Fruit fly (Drosophila melanogaster): ENCODE data around the gene Mst36Fa.

Mst36Fa gene

dm6 chr2L:18665952-18666606 lies 10.7 kb downstream of the Mst36Fa start:
- TF ChIP-seq Blimp-1 (GFP tag; optimal IDR thresholded peaks at IDR 0.05), result no peak
- TF ChIP-seq CG11902 (GFP tag; optimal IDR thresholded peaks at IDR 0.05), result no peak
- no peak for TF ChIP-seq CG9139 (GFP tag; optimal IDR thresholded peaks at IDR 0.05)
- no peak for TF ChIP-seq Eip75B (GFP tag; optimal IDR thresholded peaks at IDR 0.05)
- peak; percentile 16 for TF ChIP-seq Ets21C (GFP tag; optimal IDR thresholded peaks at IDR 0.05)
- peak; percentile 20 for TF ChIP-seq Hr4 (GFP tag; optimal IDR thresholded peaks at IDR 0.05)
- no peak for TF ChIP-seq CG7368 (GFP tag; optimal IDR thresholded peaks at IDR 0.05)
- TF ChIP-seq svp (GFP tag), result peak; percentile 41
- peak; percentile 44 for TF ChIP-seq lz (GFP tag; optimal IDR thresholded peaks at IDR 0.05)
- no peak for TF ChIP-seq Gug (GFP tag; IDR thresholded peaks at IDR 0.05)
- TF ChIP-seq topi (GFP tag; optimal IDR thresholded peaks at IDR 0.05), result no peak
- TF ChIP-seq CG3919 (GFP tag; optimal IDR thresholded peaks at IDR 0.05), result peak; percentile 67
- no peak for TF ChIP-seq CG32006 (GFP tag; optimal IDR thresholded peaks at IDR 0.05)
- TF ChIP-seq CG6163 (GFP tag; IDR thresholded peaks at IDR 0.05), result no peak
- TF ChIP-seq vri (GFP tag; optimal IDR thresholded peaks at IDR 0.05), result no peak
- no peak for TF ChIP-seq Sox14 (GFP tag; optimal IDR thresholded peaks at IDR 0.05)
- no peak for TF ChIP-seq CG6854 (GFP tag; optimal IDR thresholded peaks at IDR 0.05)
- TF ChIP-seq acj6 (GFP tag; optimal IDR thresholded peaks at IDR 0.05), result no peak
- no peak for TF ChIP-seq CG1621 (tag; optimal IDR thresholded peaks at IDR 0.05)
- TF ChIP-seq CG15336 (GFP tag; IDR thresholded peaks at IDR 0.05), result no peak
- TF ChIP-seq Hr38 (GFP tag; optimal IDR thresholded peaks at IDR 0.05), result no peak
- peak; percentile 64 for TF ChIP-seq Eip78C (GFP tag)
- peak; percentile 50 for TF ChIP-seq OdsH (GFP tag; optimal IDR thresholded peaks at IDR 0.05)
- TF ChIP-seq eg (GFP tag; IDR thresholded peaks at IDR 0.05), result no peak
- TF ChIP-seq CG8119 (GFP tag; IDR thresholded peaks at IDR 0.05), result no peak
- no peak for TF ChIP-seq CG3032 (tag; optimal IDR thresholded peaks at IDR 0.05)
- TF ChIP-seq CG6792 (GFP tag; optimal IDR thresholded peaks at IDR 0.05), result no peak
- TF ChIP-seq Eip93F (GFP tag; optimal IDR thresholded peaks at IDR 0.05), result no peak
- TF ChIP-seq CG8319 (GFP tag; optimal IDR thresholded peaks at IDR 0.05), result no peak
- TF ChIP-seq CG4318 (GFP tag; optimal IDR thresholded peaks at IDR 0.05), result no peak
- no peak for TF ChIP-seq CG8632 (GFP tag; optimal IDR thresholded peaks at IDR 0.05)
- TF ChIP-seq dac (GFP tag; optimal IDR thresholded peaks at IDR 0.05), result no peak
- no peak for TF ChIP-seq Lpt (GFP tag; optimal IDR thresholded peaks at IDR 0.05)
- TF ChIP-seq esn (GFP tag; optimal IDR thresholded peaks at IDR 0.05), result no peak
- TF ChIP-seq Smox (GFP tag; optimal IDR thresholded peaks at IDR 0.05), result no peak
- TF ChIP-seq CG34406 (GFP tag; optimal IDR thresholded peaks at IDR 0.05), result no peak
- peak in 1 of 2 experiments; percentile 45 for TF ChIP-seq salr (GFP tag; optimal IDR thresholded peaks at IDR 0.05)
- TF ChIP-seq CG11294 (GFP tag; IDR thresholded peaks at IDR 0.05), result no peak
- TF ChIP-seq fd85E (GFP tag; optimal IDR thresholded peaks at IDR 0.05), result no peak
- TF ChIP-seq Sox15 (GFP tag; optimal IDR thresholded peaks at IDR 0.05), result no peak
- TF ChIP-seq Met (GFP tag; optimal IDR thresholded peaks at IDR 0.05), result no peak
- TF ChIP-seq CG16779 (tag; optimal IDR thresholded peaks at IDR 0.05), result no peak
- no peak for TF ChIP-seq achi (GFP tag; optimal IDR thresholded peaks at IDR 0.05)
- TF ChIP-seq dsx (GFP tag; optimal IDR thresholded peaks at IDR 0.05; ENCODE audit: poor library complexity, severe bottlenecking), result no peak
- peak; percentile 35 for TF ChIP-seq Hr39 (GFP tag; optimal IDR thresholded peaks at IDR 0.05)
- no peak for TF ChIP-seq net (GFP tag; optimal IDR thresholded peaks at IDR 0.05)
- no peak for TF ChIP-seq CG6276 (GFP tag; optimal IDR thresholded peaks at IDR 0.05)
- TF ChIP-seq Ets96B (tag; optimal IDR thresholded peaks at IDR 0.05), result no peak
- TF ChIP-seq CG10669 (GFP tag; optimal IDR thresholded peaks at IDR 0.05), result peak; percentile 3
- TF ChIP-seq CG31627 (GFP tag; optimal IDR thresholded peaks at IDR 0.05), result peak; percentile 54
- no peak for TF ChIP-seq CG11762 (GFP tag; optimal IDR thresholded peaks at IDR 0.05; ENCODE audit: insufficient read depth)
- no peak for TF ChIP-seq CG6808 (GFP tag; optimal IDR thresholded peaks at IDR 0.05)
- TF ChIP-seq cyc (GFP tag; optimal IDR thresholded peaks at IDR 0.05), result peak; percentile 68
